Fruit fly (Drosophila melanogaster) whole organism, prepupa: ENCODE data around the gene CG1737.

ENCODE experiments used
- CG10631 ChIP-seq: fragments of 200-800 bp; sonication (Bioruptor generic); optimal IDR thresholded peaks from 2 replicates; lab custom pipeline; 2016; ENCODE audit warnings: missing biosample characterization, missing genetic modification characterization
- CG11902 ChIP-seq: fragments of 200-800 bp; sonication (Bioruptor generic); optimal IDR thresholded peaks from 3 replicates; lab custom pipeline; 2016; ENCODE audit warnings: missing biosample characterization, missing genetic modification characterization
- CG6276 ChIP-seq: fragments of 200-800 bp; sonication (Bioruptor generic); optimal IDR thresholded peaks from 2 replicates; lab custom pipeline; 2017; ENCODE audit warnings: missing biosample characterization, mild to moderate bottlenecking, missing genetic modification characterization
- CG9139 ChIP-seq: fragments of 200-800 bp; sonication (Bioruptor generic); optimal IDR thresholded peaks from 3 replicates; lab custom pipeline; 2017; ENCODE audit warnings: missing biosample characterization, mild to moderate bottlenecking, missing genetic modification characterization
- Eip75B ChIP-seq: fragments of 200-800 bp; sonication (Bioruptor generic); optimal IDR thresholded peaks from 3 replicates; lab custom pipeline; 2016; ENCODE audit warnings: missing biosample characterization, missing genetic modification characterization
- Lpt ChIP-seq: fragments of 200-800 bp; sonication (Bioruptor generic); optimal IDR thresholded peaks from 3 replicates; lab custom pipeline; 2016; ENCODE audit warnings: missing biosample characterization, missing genetic modification characterization
- Met ChIP-seq: fragments of 200-800 bp; sonication (Bioruptor generic); optimal IDR thresholded peaks from 3 replicates; lab custom pipeline; 2016; ENCODE audit warnings: missing biosample characterization, missing genetic modification characterization
- OdsH ChIP-seq: fragments of 200-800 bp; sonication (Bioruptor generic); optimal IDR thresholded peaks from 3 replicates; lab custom pipeline; 2016; ENCODE audit warnings: missing biosample characterization, missing genetic modification characterization
- cyc ChIP-seq: fragments of 200-800 bp; sonication (Bioruptor generic); optimal IDR thresholded peaks from 3 replicates; lab custom pipeline; 2016; ENCODE audit warnings: missing biosample characterization, missing genetic modification characterization
- spab ChIP-seq: fragments of 200-800 bp; sonication (Bioruptor generic); optimal IDR thresholded peaks from 2 replicates; lab custom pipeline; 2017; ENCODE audit warnings: missing biosample characterization, mild to moderate bottlenecking, missing genetic modification characterization, missing genetic modification reagents
- ss ChIP-seq, 2 experiments: fragments of 200-800 bp; sonication (Bioruptor generic); optimal IDR thresholded peaks; 2 replicates in 1 of 2; 3 replicates in 1 of 2; lab custom pipeline; 2017 to 2018; ENCODE audit warnings: mild to moderate bottlenecking in 2 of 2, missing biosample characterization in 2 of 2, missing genetic modification characterization in 2 of 2, moderate library complexity in 1 of 2
- topi ChIP-seq: fragments of 200-800 bp; sonication (Bioruptor generic); optimal IDR thresholded peaks from 3 replicates; lab custom pipeline; 2016; ENCODE audit warnings: missing biosample characterization, missing genetic modification characterization

dm6 chrX:11385498-11385897 is 35.1 kb downstream of the CG1737 start:
- TF ChIP-seq CG9139 (no peak), ss (GFP tag; optimal IDR thresholded peaks at IDR 0.05; lab: Kevin White, UChicago) (no peak), Lpt (no peak), spab (GFP tag; lab: Kevin White, UChicago) (no peak), cyc (GFP tag; lab: Kevin White, UChicago) (no peak), CG11902 (GFP tag; lab: Kevin White, UChicago) (no peak), Eip75B (GFP tag; lab: Kevin White, UChicago) (no peak), CG6276 (GFP tag; lab: Kevin White, UChicago) (no peak), CG10631 (GFP tag; lab: Kevin White, UChicago) (no peak), topi (no peak), Met (GFP tag; lab: Kevin White, UChicago) (no peak), OdsH (no peak)
